Worm (Caenorhabditis elegans): ENCODE results near the gene Y45G12B.3.

Gene Y45G12B.3

ce11 chrV:2694389-2694788, 1.7 kb downstream of the Y45G12B.3 start, which contains the start of gene Y45G12B.2 (continued):
- peak; percentile 71 for TF ChIP-seq nhr-28 (tag; optimal IDR thresholded peaks at IDR 0.05)
- peak in 1 of 2 experiments; percentile 57 for TF ChIP-seq mdl-1 (tag; optimal IDR thresholded peaks at IDR 0.05)
- no peak for TF ChIP-seq ZK546.5 (tag; optimal IDR thresholded peaks at IDR 0.05)
- TF ChIP-seq egl-27 (tag; optimal IDR thresholded peaks at IDR 0.05), result no peak
- peak; percentile 31 for TF ChIP-seq rbr-2 (tag; optimal IDR thresholded peaks at IDR 0.05)
- no peak for TF ChIP-seq ceh-62 (tag; optimal IDR thresholded peaks at IDR 0.05)
- no peak for TF ChIP-seq vab-7 (GFP tag; IDR thresholded peaks at IDR 0.05)
- TF ChIP-seq aha-1 (tag), result no peak
- peak; percentile 11 for TF ChIP-seq unc-130 (GFP tag; optimal IDR thresholded peaks at IDR 0.05)
- TF ChIP-seq dmd-6 (GFP tag; IDR thresholded peaks at IDR 0.05), result 0 out of 2 replicates have a peak, but pooled peaks have one; percentile 17
- TF ChIP-seq hif-1 (tag; optimal IDR thresholded peaks at IDR 0.05), result peak in 1 of 2 experiments; percentile 53
- peak; percentile 95 to 99 for TF ChIP-seq lsy-2 (tag; optimal IDR thresholded peaks at IDR 0.05)
- TF ChIP-seq tag-97 (GFP tag; IDR thresholded peaks at IDR 0.05), result no peak
- TF ChIP-seq nhr-77 (tag; optimal IDR thresholded peaks at IDR 0.05), result peak; percentile 72
- peak; percentile 72 for TF ChIP-seq dpl-1 (GFP tag; optimal IDR thresholded peaks at IDR 0.05)
- TF ChIP-seq ceh-28 (tag; optimal IDR thresholded peaks at IDR 0.05), result no peak
- no peak for TF ChIP-seq gei-8 (GFP tag; optimal IDR thresholded peaks at IDR 0.05)
- TF ChIP-seq lin-38 (GFP tag; IDR thresholded peaks at IDR 0.05), result peak; percentile 80
- TF ChIP-seq daf-19 (GFP tag; conservative IDR thresholded peaks at IDR 0.05), result no peak
- peak; percentile 78 for TF ChIP-seq hlh-30 (tag; optimal IDR thresholded peaks at IDR 0.05; ENCODE audit: insufficient read depth)
- TF ChIP-seq hlh-11 (tag; optimal IDR thresholded peaks at IDR 0.05), result peak; percentile 44
- TF ChIP-seq mep-1 (tag; optimal IDR thresholded peaks at IDR 0.05), result peak; percentile 63
- TF ChIP-seq F49E8.2 (tag; optimal IDR thresholded peaks at IDR 0.05; ENCODE audit: borderline replicate concordance), result peak; percentile 17
- TF ChIP-seq ama-1 (optimal IDR thresholded peaks at IDR 0.05), result peak; percentile 55
- no peak for TF ChIP-seq F37D6.2 (tag; optimal IDR thresholded peaks at IDR 0.05)
- TF ChIP-seq lir-3 (tag; optimal IDR thresholded peaks at IDR 0.05), result no peak
- no peak for TF ChIP-seq zfp-2 (tag; optimal IDR thresholded peaks at IDR 0.05)
- TF ChIP-seq php-3 (GFP tag; IDR thresholded peaks at IDR 0.05), result no peak

DNA sequence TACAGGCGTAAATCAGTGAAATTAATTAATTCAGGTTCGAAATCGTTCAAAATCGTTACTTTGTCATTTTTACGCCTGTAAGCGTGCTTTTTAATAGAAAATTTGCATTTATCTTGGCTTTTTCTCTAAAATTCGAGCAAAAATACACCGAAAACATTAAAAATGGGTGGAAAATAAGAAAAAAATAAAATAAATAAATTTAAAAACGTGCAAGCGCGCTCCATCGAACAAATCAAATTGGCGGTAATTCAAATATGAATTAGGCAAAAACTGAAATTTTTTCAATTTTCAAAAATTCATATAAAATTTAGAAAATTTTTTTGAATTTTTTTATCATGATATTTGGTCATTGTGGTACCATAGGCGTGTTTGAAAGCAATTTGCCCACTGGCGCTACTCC, 4.4 kb downstream of the Y45G12B.3 start:
- TF ChIP-seq lin-38 (GFP tag; IDR thresholded peaks at IDR 0.05), result peak; percentile 60

- TF ChIP-seq ZK337.2 (GFP tag; IDR thresholded peaks at IDR 0.05), result no peak
- TF ChIP-seq snpc-4 (tag; optimal IDR thresholded peaks at IDR 0.05), result no peak
- TF ChIP-seq mxl-2 (GFP tag; conservative IDR thresholded peaks at IDR 0.05), result no peak
- no peak for TF ChIP-seq arid-1 (GFP tag; conservative IDR thresholded peaks at IDR 0.05)
- no peak for TF ChIP-seq Y105C5A.15 (GFP tag; IDR thresholded peaks at IDR 0.05)
- TF ChIP-seq ceh-44 (GFP tag; IDR thresholded peaks at IDR 0.05), result no peak
- no peak for TF ChIP-seq zfp-2 (tag; optimal IDR thresholded peaks at IDR 0.05)
- no peak for TF ChIP-seq cey-2 (tag; optimal IDR thresholded peaks at IDR 0.05; ENCODE audit: borderline replicate concordance, insufficient read depth)
- TF ChIP-seq F44E2.7 (GFP tag; IDR thresholded peaks at IDR 0.05), result no peak
- TF ChIP-seq nhr-111 (GFP tag; optimal IDR thresholded peaks at IDR 0.05), result no peak
- TF ChIP-seq spr-1 (tag; optimal IDR thresholded peaks at IDR 0.05), result no peak
- TF ChIP-seq lin-38 (GFP tag; IDR thresholded peaks at IDR 0.05), result no peak
- no peak for TF ChIP-seq nhr-28 (tag; optimal IDR thresholded peaks at IDR 0.05)
- no peak for TF ChIP-seq saeg-2 (GFP tag; IDR thresholded peaks at IDR 0.05)
- no peak for TF ChIP-seq zag-1 (tag; optimal IDR thresholded peaks at IDR 0.05)
- TF ChIP-seq lin-15B (tag; optimal IDR thresholded peaks at IDR 0.05), result no peak
- TF ChIP-seq zip-2 (tag; optimal IDR thresholded peaks at IDR 0.05), result no peak
- TF ChIP-seq unc-39 (tag; optimal IDR thresholded peaks at IDR 0.05), result no peak
Measured at ce11 chrV:2690948-2691347, 5.1 kb downstream of the Y45G12B.3 start.
